Fruit fly (Drosophila melanogaster) whole organism, embryonic: ENCODE data around the gene Rbp4.

Experiments used
- CG10267 ChIP-seq: fragments of 200-800 bp; sonication (Bioruptor generic); optimal IDR thresholded peaks from 2 replicates; lab custom pipeline; 2018; ENCODE audit warnings: missing biosample characterization, mild to moderate bottlenecking, missing genetic modification characterization, moderate library complexity
- CG10565 ChIP-seq: fragments of 200-800 bp; sonication (Bioruptor generic); optimal IDR thresholded peaks from 3 replicates; lab custom pipeline; 2016; ENCODE audit warnings: missing biosample characterization, mild to moderate bottlenecking, missing genetic modification characterization
- CG11085 ChIP-seq: fragments of 200-800 bp; sonication (Bioruptor generic); IDR thresholded peaks from 2 replicates; pipeline ENCODE4 v1.3.6; 2022; ENCODE audit warnings: missing biosample characterization, missing genetic modification characterization
- CG11695 ChIP-seq: fragments of 200-800 bp; sonication (Bioruptor generic); IDR thresholded peaks from 3 replicates; pipeline ENCODE4 v1.3.6; 2022; ENCODE audit warnings: missing biosample characterization, missing genetic modification characterization
- CG14860 ChIP-seq: fragments of 200-800 bp; sonication (Bioruptor generic); IDR thresholded peaks from 3 replicates; pipeline ENCODE4 v1.3.6; 2022; ENCODE audit warnings: missing biosample characterization, missing genetic modification characterization; ENCODE audit not compliant: partially characterized antibody
- CG15479 ChIP-seq: fragments of 200-800 bp; sonication (Bioruptor generic); optimal IDR thresholded peaks from 3 replicates; lab custom pipeline; 2019; ENCODE audit warnings: missing biosample characterization, mild to moderate bottlenecking, missing genetic modification characterization, moderate library complexity
- CG17912 ChIP-seq: fragments of 200-800 bp; sonication (Bioruptor generic); optimal IDR thresholded peaks from 2 replicates; lab custom pipeline; 2018; ENCODE audit warnings: missing biosample characterization, mild to moderate bottlenecking, missing genetic modification characterization
- CG2889 ChIP-seq: fragments of 200-800 bp; sonication (Bioruptor generic); IDR thresholded peaks from 3 replicates; pipeline ENCODE4 v1.3.6; 2022; ENCODE audit warnings: missing biosample characterization, missing genetic modification characterization
- CG3281 ChIP-seq: fragments of 200-800 bp; sonication (Bioruptor generic); optimal IDR thresholded peaks from 3 replicates; lab custom pipeline; 2017; ENCODE audit warnings: missing biosample characterization, mild to moderate bottlenecking, missing genetic modification characterization
- CG34376 ChIP-seq: fragments of 200-800 bp; sonication (Bioruptor generic); optimal IDR thresholded peaks from 2 replicates; lab custom pipeline; 2018; ENCODE audit warnings: missing biosample characterization, mild to moderate bottlenecking, missing genetic modification characterization
- CG4404 ChIP-seq: fragments of 200-800 bp; sonication (Bioruptor generic); IDR thresholded peaks from 2 replicates; pipeline ENCODE4 v1.3.6; 2022; ENCODE audit warnings: missing biosample characterization, missing genetic modification characterization
- CG4854 ChIP-seq: fragments of 200-800 bp; sonication (Bioruptor generic); optimal IDR thresholded peaks from 2 replicates; lab custom pipeline; 2016; ENCODE audit warnings: missing biosample characterization, missing genetic modification characterization, inconsistent platforms
- CG7745 ChIP-seq: fragments of 200-800 bp; sonication (Bioruptor generic); optimal IDR thresholded peaks from 2 replicates; lab custom pipeline; 2018; ENCODE audit warnings: missing biosample characterization, mild to moderate bottlenecking, missing genetic modification characterization, moderate library complexity
- CG8388 ChIP-seq: fragments of 200-800 bp; sonication (Bioruptor generic); optimal IDR thresholded peaks from 2 replicates; lab custom pipeline; 2019; ENCODE audit warnings: missing biosample characterization, mild to moderate bottlenecking, missing genetic modification characterization, moderate library complexity
- CG9609 ChIP-seq: fragments of 200-800 bp; sonication (Bioruptor generic); optimal IDR thresholded peaks from 3 replicates; lab custom pipeline; 2016; ENCODE audit warnings: missing biosample characterization, missing genetic modification characterization
- CHES-1-like ChIP-seq: fragments of 200-800 bp; sonication (Bioruptor generic); optimal IDR thresholded peaks from 2 replicates; lab custom pipeline; 2016; ENCODE audit warnings: missing biosample characterization, missing genetic modification characterization
- Drgx ChIP-seq: fragments of 200-800 bp; sonication (Bioruptor generic); IDR thresholded peaks from 2 replicates; pipeline ENCODE4 v1.3.6; 2022; ENCODE audit warnings: missing biosample characterization, missing genetic modification characterization
- Elba2 ChIP-seq: fragments of 200-800 bp; sonication (Bioruptor generic); optimal IDR thresholded peaks from 3 replicates; lab custom pipeline; 2016; ENCODE audit warnings: missing biosample characterization, missing genetic modification characterization
- Hsf ChIP-seq: fragments of 200-800 bp; sonication (Bioruptor generic); optimal IDR thresholded peaks from 3 replicates; lab custom pipeline; 2016; ENCODE audit warnings: missing biosample characterization, missing genetic modification characterization
- Kr ChIP-seq: fragments of 200-800 bp; sonication (Bioruptor generic); optimal IDR thresholded peaks from 2 replicates; lab custom pipeline; 2017; ENCODE audit warnings: missing biosample characterization, mild to moderate bottlenecking, missing genetic modification characterization
- Max ChIP-seq: fragments of 200-800 bp; sonication (Bioruptor generic); optimal IDR thresholded peaks from 2 replicates; lab custom pipeline; 2016; ENCODE audit warnings: missing biosample characterization, mild to moderate bottlenecking, missing genetic modification characterization
- Sry-δ ChIP-seq: fragments of 200-800 bp; sonication (Bioruptor generic); optimal IDR thresholded peaks from 2 replicates; lab custom pipeline; 2016; ENCODE audit warnings: missing biosample characterization, missing genetic modification characterization
- Xrp1 ChIP-seq: fragments of 200-800 bp; sonication (Bioruptor generic); IDR thresholded peaks from 2 replicates; pipeline ENCODE4 v1.3.6; 2022; ENCODE audit warnings: missing biosample characterization, missing genetic modification characterization
- chinmo ChIP-seq: fragments of 200-800 bp; sonication (Bioruptor generic); IDR thresholded peaks from 4 replicates; pipeline ENCODE4 v1.3.6; 2022; ENCODE audit warnings: missing biosample characterization, missing genetic modification characterization; ENCODE audit not compliant: partially characterized antibody
- ci ChIP-seq: fragments of 200-800 bp; sonication (Bioruptor generic); IDR thresholded peaks from 3 replicates; pipeline ENCODE4 v1.3.6; 2022; ENCODE audit warnings: missing biosample characterization, missing genetic modification characterization
- crp ChIP-seq, 2 experiments: fragments of 200-800 bp; sonication (Bioruptor generic); optimal IDR thresholded peaks; 2 replicates in 1 of 2; 3 replicates in 1 of 2; lab custom pipeline; 2017; ENCODE audit warnings: missing biosample characterization in 2 of 2, missing genetic modification characterization in 2 of 2, mild to moderate bottlenecking in 1 of 2, moderate library complexity in 1 of 2
- dimm ChIP-seq: fragments of 200-800 bp; sonication (Bioruptor generic); IDR thresholded peaks from 2 replicates; pipeline ENCODE4 v1.3.6; 2022; ENCODE audit warnings: missing biosample characterization, missing genetic modification characterization
- emc ChIP-seq: fragments of 200-800 bp; sonication (Bioruptor generic); optimal IDR thresholded peaks from 2 replicates; lab custom pipeline; 2016; ENCODE audit warnings: missing biosample characterization, missing genetic modification characterization
- gce ChIP-seq: fragments of 200-800 bp; sonication (Bioruptor generic); IDR thresholded peaks from 3 replicates; pipeline ENCODE4 v1.3.6; 2022; ENCODE audit warnings: missing biosample characterization, missing genetic modification characterization
- gem ChIP-seq: fragments of 200-800 bp; sonication (Bioruptor generic); optimal IDR thresholded peaks from 2 replicates; lab custom pipeline; 2019; ENCODE audit warnings: missing biosample characterization, mild to moderate bottlenecking, missing genetic modification characterization, moderate library complexity
- gfzf ChIP-seq: fragments of 200-800 bp; sonication (Bioruptor generic); optimal IDR thresholded peaks from 2 replicates; lab custom pipeline; 2016; ENCODE audit warnings: missing biosample characterization, mild to moderate bottlenecking, missing genetic modification characterization, moderate library complexity
- gt ChIP-seq: fragments of 200-800 bp; sonication (Bioruptor generic); IDR thresholded peaks from 2 replicates; pipeline ENCODE4 v1.3.6; 2022; ENCODE audit warnings: missing biosample characterization, missing genetic modification characterization
- hb ChIP-seq: fragments of 200-800 bp; sonication (Bioruptor generic); IDR thresholded peaks from 3 replicates; pipeline ENCODE4 v1.3.6; 2022; ENCODE audit warnings: missing biosample characterization, missing genetic modification characterization; ENCODE audit not compliant: partially characterized antibody
- insv ChIP-seq, 2 experiments: fragments of 200-800 bp; sonication (Bioruptor generic); optimal IDR thresholded peaks; 3 replicates each; lab custom pipeline; 2016 to 2018; ENCODE audit warnings: missing biosample characterization in 2 of 2, missing genetic modification characterization in 2 of 2
- lola ChIP-seq, 3 experiments: fragments of >200 bp in 2 of 3; fragments of 200-800 bp in 1 of 3; sonication (Bioruptor generic) in 1 of 3; optimal IDR thresholded peaks; 2 replicates each; lab custom pipeline; 2017 to 2019; ENCODE audit warnings: missing biosample characterization in 3 of 3, missing genetic modification characterization in 3 of 3, mild to moderate bottlenecking in 1 of 3, moderate library complexity in 1 of 3
- mld ChIP-seq: fragments of 200-800 bp; sonication (Bioruptor generic); IDR thresholded peaks from 3 replicates; pipeline ENCODE4 v1.3.6; 2022; ENCODE audit warnings: missing biosample characterization, missing genetic modification characterization; ENCODE audit not compliant: partially characterized antibody
- nom ChIP-seq: fragments of 200-800 bp; sonication (Bioruptor generic); optimal IDR thresholded peaks from 2 replicates; lab custom pipeline; 2017; ENCODE audit warnings: missing biosample characterization, missing genetic modification characterization, mild to moderate bottlenecking, moderate library complexity, missing genetic modification reagents
- p53 ChIP-seq: fragments of 200-800 bp; sonication (Bioruptor generic); optimal IDR thresholded peaks from 2 replicates; lab custom pipeline; 2016; ENCODE audit warnings: missing biosample characterization, missing genetic modification characterization
- phol ChIP-seq: fragments of 200-800 bp; sonication (Bioruptor generic); optimal IDR thresholded peaks from 3 replicates; lab custom pipeline; 2018; ENCODE audit warnings: missing biosample characterization, mild to moderate bottlenecking, missing genetic modification characterization, moderate library complexity
- pzg ChIP-seq: fragments of 200-800 bp; sonication (Bioruptor generic); optimal IDR thresholded peaks from 3 replicates; lab custom pipeline; 2018; ENCODE audit warnings: missing biosample characterization, mild to moderate bottlenecking, missing genetic modification characterization, moderate library complexity
- rib ChIP-seq: fragments of 200-800 bp; sonication (Bioruptor generic); IDR thresholded peaks from 2 replicates; pipeline ENCODE4 v1.3.6; 2022; ENCODE audit warnings: missing biosample characterization, missing genetic modification characterization
- sens ChIP-seq: fragments of 200-800 bp; sonication (Bioruptor generic); peaks from one replicate; lab custom pipeline; 2016; ENCODE audit warnings: missing biosample characterization, missing genetic modification characterization
- tap ChIP-seq: fragments of 200-800 bp; optimal IDR thresholded peaks from 3 replicates; lab custom pipeline; 2019; ENCODE audit warnings: missing biosample characterization, mild to moderate bottlenecking, missing genetic modification characterization, moderate library complexity
- tll ChIP-seq, 2 experiments: fragments of 200-800 bp in 1 of 2; fragments of >200 bp in 1 of 2; sonication (Bioruptor generic) in 1 of 2; optimal IDR thresholded peaks; 2 replicates each; lab custom pipeline; 2017 to 2019; ENCODE audit warnings: missing biosample characterization in 2 of 2, missing genetic modification characterization in 2 of 2, mild to moderate bottlenecking in 1 of 2, moderate library complexity in 1 of 2
- unpg ChIP-seq: fragments of 200-800 bp; sonication (Bioruptor generic); optimal IDR thresholded peaks from 3 replicates; lab custom pipeline; 2018; ENCODE audit warnings: missing biosample characterization, mild to moderate bottlenecking, missing genetic modification characterization, moderate library complexity

Gene Rbp4

DNA sequence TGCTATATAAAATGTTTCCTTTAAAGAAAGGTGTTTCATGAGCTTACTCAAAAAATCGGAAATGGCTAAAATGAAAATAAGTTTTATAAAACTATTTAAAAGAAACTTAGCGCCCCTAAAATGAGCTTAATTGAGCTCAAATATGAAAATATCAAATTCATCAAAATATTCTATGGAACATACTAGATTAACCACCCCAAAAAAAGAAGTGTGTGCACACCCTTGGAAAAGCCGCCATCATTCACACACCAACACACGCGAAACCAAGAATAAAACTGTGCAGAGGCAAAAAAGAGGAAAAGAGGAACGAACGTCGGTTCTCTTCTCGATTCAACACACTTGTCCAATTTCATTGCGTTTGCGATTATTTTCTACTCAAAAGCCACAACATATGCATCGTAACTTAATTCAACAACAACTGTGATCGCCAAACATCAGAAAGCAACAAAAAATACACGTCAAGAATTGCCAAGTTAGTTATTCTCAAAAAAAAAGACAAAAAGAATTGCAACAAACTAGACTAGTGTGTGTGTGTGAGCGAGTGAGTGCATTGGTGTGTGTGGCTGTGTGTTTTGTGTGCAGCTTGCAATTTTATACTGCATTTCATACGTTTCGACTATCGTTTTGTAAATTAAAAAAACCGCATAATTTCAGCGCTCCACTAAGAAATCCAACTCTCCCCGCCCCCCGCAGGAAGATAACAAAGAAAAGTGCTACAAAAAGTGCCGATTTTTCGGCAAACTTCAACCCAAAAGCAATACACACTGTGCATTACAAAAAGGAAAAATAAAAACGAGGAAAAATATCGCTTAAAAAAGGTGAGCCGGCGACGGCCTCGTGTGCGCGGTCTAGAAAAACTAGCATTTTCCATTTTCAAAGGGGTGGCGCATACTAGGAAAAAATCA, 9.2 kb downstream of the Rbp4 start, which contains the start of gene rin (continued):
- TF ChIP-seq sens (peak; percentile 62), pzg (GFP tag; lab: Kevin White, UChicago) (peak; percentile 39), CG2889 (GFP tag; lab: Robert Waterston, UW) (no peak), CG15479 (GFP tag; lab: Kevin White, UChicago) (peak; percentile 42), nom (GFP tag; lab: Kevin White, UChicago) (peak; percentile 80), Hsf (GFP tag; lab: Kevin White, UChicago) (peak; percentile 7), Kr (GFP tag; lab: Kevin White, UChicago) (no peak), gfzf (GFP tag; lab: Kevin White, UChicago) (peak; percentile 37), Max (GFP tag; lab: Kevin White, UChicago) (peak; percentile 18), chinmo (GFP tag; lab: Robert Waterston, UW) (0 out of 4 replicates have a peak, but pooled peaks have one; percentile 72)

DNA sequence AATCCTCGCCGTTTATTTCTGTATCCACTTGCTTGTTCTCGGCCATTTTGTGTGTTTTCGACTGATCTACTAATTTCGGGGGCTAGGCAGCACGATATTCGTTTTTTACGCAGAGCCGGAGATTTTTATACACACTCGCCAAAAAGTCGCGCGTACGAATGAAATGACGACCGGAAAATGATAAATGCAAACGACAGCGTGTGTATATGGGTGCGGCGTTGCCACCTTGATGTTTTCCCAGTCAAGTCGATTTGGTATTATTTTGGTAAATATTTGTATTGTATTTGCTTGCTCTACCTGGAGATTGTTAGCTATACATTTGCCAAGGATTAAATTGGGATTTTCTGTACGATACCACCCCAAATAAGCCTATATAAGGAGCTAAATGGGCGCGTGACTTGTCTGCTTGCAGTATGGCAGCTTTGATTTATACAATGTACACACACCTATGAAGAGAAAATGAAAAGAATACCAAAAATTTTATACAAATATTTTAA, 10.3 kb downstream of the Rbp4 start, which contains the start of gene sqd:
Gene sqd, minus strand, starts transcription at position 431 of the 497 bp plus-strand sequence.
- TF ChIP-seq CG10565 (GFP tag; lab: Kevin White, UChicago): no peak
- TF ChIP-seq CG8388 (GFP tag; lab: Kevin White, UChicago): peak; percentile 43
- TF ChIP-seq CG17912 (GFP tag; lab: Kevin White, UChicago): peak; percentile 22
- no peak for TF ChIP-seq rib
- no peak for TF ChIP-seq p53 (GFP tag; lab: Kevin White, UChicago)
- no peak for TF ChIP-seq tap (tag; lab: Kevin White, UChicago)
- peak; percentile 78 for TF ChIP-seq phol
- TF ChIP-seq Drgx (GFP tag; lab: Robert Waterston, UW): no peak
- TF ChIP-seq gt (GFP tag; lab: Robert Waterston, UW): no peak
- TF ChIP-seq Elba2: no peak
- TF ChIP-seq mld (GFP tag; lab: Robert Waterston, UW): no peak
- no peak for TF ChIP-seq CG4854 (GFP tag; lab: Kevin White, UChicago)
- no peak for TF ChIP-seq CHES-1-like (GFP tag; lab: Kevin White, UChicago)
- peak; percentile 62 for TF ChIP-seq unpg (GFP tag; lab: Kevin White, UChicago)
- no peak for TF ChIP-seq CG7745
- TF ChIP-seq tll (GFP tag; optimal IDR thresholded peaks at IDR 0.05; lab: Kevin White, UChicago): peak in 1 of 2 experiments; percentile 11
- TF ChIP-seq gce (GFP tag; lab: Robert Waterston, UW): no peak
- peak; percentile 29 for TF ChIP-seq CG10267 (tag; lab: Kevin White, UChicago)
- TF ChIP-seq lola (GFP tag; optimal IDR thresholded peaks at IDR 0.05; lab: Kevin White, UChicago): no peak
- TF ChIP-seq CG3281 (GFP tag; lab: Kevin White, UChicago): peak; percentile 72
- peak; percentile 65; the same call in 1 of the 3 replicates for TF ChIP-seq ci (GFP tag; lab: Robert Waterston, UW)
- TF ChIP-seq gfzf (GFP tag; lab: Kevin White, UChicago): peak; percentile 56
- TF ChIP-seq gem (tag; lab: Kevin White, UChicago): peak; percentile 36
- no peak for TF ChIP-seq hb (GFP tag; lab: Robert Waterston, UW)
- no peak for TF ChIP-seq dimm (GFP tag; lab: Robert Waterston, UW)
- TF ChIP-seq CG11085 (GFP tag; lab: Robert Waterston, UW): no peak
- no peak for TF ChIP-seq CG11695 (GFP tag; lab: Robert Waterston, UW)
- no peak for TF ChIP-seq crp (GFP tag; optimal IDR thresholded peaks at IDR 0.05; lab: Kevin White, UChicago)
- TF ChIP-seq insv (GFP tag; optimal IDR thresholded peaks at IDR 0.05; lab: Kevin White, UChicago): peak in 1 of 2 experiments; percentile 39
- TF ChIP-seq Sry-δ (GFP tag; lab: Kevin White, UChicago): peak; percentile 47
- TF ChIP-seq emc (GFP tag; lab: Kevin White, UChicago): no peak
- TF ChIP-seq CG14860 (GFP tag; lab: Robert Waterston, UW): no peak
- no peak for TF ChIP-seq CG4404 (GFP tag; lab: Robert Waterston, UW)
- 0 out of 2 replicates have a peak, but pooled peaks have one; percentile 27 for TF ChIP-seq Xrp1 (GFP tag; lab: Robert Waterston, UW)
- TF ChIP-seq CG34376 (GFP tag; lab: Kevin White, UChicago): peak; percentile 54
- TF ChIP-seq CG9609 (GFP tag; lab: Kevin White, UChicago): no peak
